Worm (Caenorhabditis elegans) whole organism, late embryonic: Measurements from ENCODE around the gene Y82E9BR.6.
"Not testable (repeated sequence)": the region's sequence is repeated elsewhere in the genome, so short reads cannot be mapped to it uniquely, and the experiment has no call there.

Source experiments
- K02D7.2 ChIP-seq: sonication (generic microtip); optimal IDR thresholded peaks from 2 replicates; lab custom pipeline; 2017; ENCODE audit warnings: mild to moderate bottlenecking, missing genetic modification characterization, missing compliant biosample characterization
- ahr-1 ChIP-seq: sonication (generic microtip); optimal IDR thresholded peaks from 2 replicates; lab custom pipeline; 2016; ENCODE audit warnings: missing genetic modification characterization, missing compliant biosample characterization
- ama-1 ChIP-seq: fragments of 150-350 bp; optimal IDR thresholded peaks from 2 replicates; lab custom pipeline; 2014
- ceh-31 ChIP-seq: sonication (generic microtip); optimal IDR thresholded peaks from 2 replicates; lab custom pipeline; 2016; ENCODE audit warnings: missing genetic modification characterization, missing compliant biosample characterization
- ceh-6 ChIP-seq: fragments of 200-800 bp; sonication (Bioruptor generic); optimal IDR thresholded peaks from 2 replicates; lab custom pipeline; 2018; ENCODE audit warnings: mild to moderate bottlenecking, missing genetic modification characterization, missing compliant biosample characterization
- che-1 ChIP-seq: sonication (generic microtip); optimal IDR thresholded peaks from 2 replicates; lab custom pipeline; 2016; ENCODE audit warnings: mild to moderate bottlenecking, missing genetic modification characterization, missing compliant biosample characterization
- fkh-10 ChIP-seq: fragments of 150-350 bp; optimal IDR thresholded peaks from 2 replicates; lab custom pipeline; 2014; ENCODE audit warnings: missing biosample characterization, missing genetic modification reagents, missing genetic modification characterization
- gmeb-2 ChIP-seq: sonication (generic microtip); optimal IDR thresholded peaks from 2 replicates; lab custom pipeline; 2016; ENCODE audit warnings: missing genetic modification characterization, inconsistent platforms, missing compliant biosample characterization
- lin-11 ChIP-seq: fragments of 200-800 bp; sonication (Bioruptor generic); optimal IDR thresholded peaks from 2 replicates; lab custom pipeline; 2018; ENCODE audit warnings: mild to moderate bottlenecking, missing genetic modification characterization, missing compliant biosample characterization
- pag-3 ChIP-seq: sonication (generic microtip); optimal IDR thresholded peaks from 2 replicates; lab custom pipeline; 2016; ENCODE audit warnings: missing compliant biosample characterization, missing genetic modification characterization, borderline replicate concordance
- pqm-1 ChIP-seq: sonication (generic microtip); optimal IDR thresholded peaks from 2 replicates; lab custom pipeline; 2016; ENCODE audit warnings: missing genetic modification characterization, missing compliant biosample characterization
- sox-2 ChIP-seq: fragments of 200-800 bp; sonication (Bioruptor generic); IDR thresholded peaks from 2 replicates; pipeline ENCODE4 v1.3.6; 2022; ENCODE audit warnings: missing genetic modification reagents, missing genetic modification characterization, missing compliant biosample characterization
- tbx-2 ChIP-seq: sonication (generic microtip); optimal IDR thresholded peaks from 2 replicates; lab custom pipeline; 2016; ENCODE audit warnings: missing genetic modification characterization, missing compliant biosample characterization
- unc-86 ChIP-seq: sonication (generic microtip); optimal IDR thresholded peaks from 2 replicates; lab custom pipeline; 2016; ENCODE audit warnings: missing genetic modification characterization, missing compliant biosample characterization

DNA sequence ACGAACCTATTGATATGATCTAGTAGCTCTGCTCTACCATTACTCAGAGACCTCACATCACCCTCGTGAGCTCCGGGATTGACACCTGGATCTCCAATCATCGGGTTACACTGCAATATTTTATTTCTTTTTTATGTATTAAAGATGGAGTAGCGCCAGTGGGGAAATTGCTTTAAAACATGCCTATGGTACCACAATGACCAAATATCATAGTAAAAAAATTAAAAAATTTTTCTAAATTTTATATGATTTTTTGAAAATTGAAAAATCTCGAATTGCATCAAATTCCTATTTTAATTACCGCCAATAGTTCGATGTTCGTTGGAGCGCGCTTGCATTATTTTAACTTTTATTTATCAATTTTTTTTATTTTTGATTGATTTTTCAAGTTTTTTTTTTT is 3.1 kb upstream of the Y82E9BR.6 start, which contains the start of gene pals-40:
- TF ChIP-seq lin-11 (tag; lab: Kevin White, UChicago); ceh-6; che-1; ceh-31; fkh-10 (GFP tag; lab: Kevin White, UChicago); pqm-1 (tag; lab: Kevin White, UChicago); tbx-2 (tag; lab: Kevin White, UChicago); gmeb-2; sox-2 (GFP tag; lab: Robert Waterston, UW); K02D7.2; pag-3 (tag; lab: Kevin White, UChicago); ama-1 (lab: Kevin White, UChicago); ahr-1 (tag; lab: Kevin White, UChicago); unc-86 (tag; lab: Kevin White, UChicago): not testable (repeated sequence)
